Fruit fly (Drosophila melanogaster) S2 (cell line): ENCODE data around the gene CG34450.
A peak's percentile ranks its signal among the peaks of the same experiment; 100 is the strongest.

ENCODE experiments used
- CG8478 ChIP-seq: fragments of >200 bp; optimal IDR thresholded peaks from 2 replicates; lab custom pipeline; 2018
- CTCF ChIP-seq, 2 experiments: fragments of >200 bp; optimal IDR thresholded peaks; 2 replicates each; lab custom pipeline; 2018

dm6 chrX:9319140-9319539 is 11.1 kb downstream of the CG34450 start, which contains the start of the genes c12.1 and c12.2:
- peak; percentile 35 to 54 for TF ChIP-seq CTCF (optimal IDR thresholded peaks at IDR 0.05; lab: Kevin White, UChicago)
- TF ChIP-seq CG8478 = no peak
